Worm (Caenorhabditis elegans): ENCODE data around the gene ser-6.

The ser-6 gene

ce11 chrIV:2935194-2935593, 24.7 kb upstream of the ser-6 start:
- TF ChIP-seq rec-8 (tag; optimal IDR thresholded peaks at IDR 0.05): no peak
- TF ChIP-seq F57A8.1 (GFP tag; optimal IDR thresholded peaks at IDR 0.05): no peak
- TF ChIP-seq F10E7.11 (tag; optimal IDR thresholded peaks at IDR 0.05): no peak
- no peak for TF ChIP-seq attf-3 (GFP tag; conservative IDR thresholded peaks at IDR 0.05)
- TF ChIP-seq sdz-38 (tag; optimal IDR thresholded peaks at IDR 0.05): no peak
- no peak for TF ChIP-seq ccch-3 (GFP tag; optimal IDR thresholded peaks at IDR 0.05)
- no peak for TF ChIP-seq hmg-1.2 (GFP tag; IDR thresholded peaks at IDR 0.05)
- TF ChIP-seq lin-54 (GFP tag; optimal IDR thresholded peaks at IDR 0.05): no peak
- TF ChIP-seq ceh-79 (tag; optimal IDR thresholded peaks at IDR 0.05): no peak
- TF ChIP-seq dox-1 (GFP tag; IDR thresholded peaks at IDR 0.05): no peak
- TF ChIP-seq Y53F4B.3 (GFP tag; IDR thresholded peaks at IDR 0.05): no peak
- TF ChIP-seq attf-6 (GFP tag; IDR thresholded peaks at IDR 0.05): no peak
- TF ChIP-seq mxl-1 (tag; optimal IDR thresholded peaks at IDR 0.05): no peak

ce11 chrIV:2960242-2960641, 344 bp downstream of the ser-6 start:
- TF ChIP-seq egrh-3 (GFP tag; IDR thresholded peaks at IDR 0.05): peak; percentile 70; the same call in 1 of the 2 replicates
- no peak for TF ChIP-seq rpc-1 (optimal IDR thresholded peaks at IDR 0.05)
- peak; percentile 9 for TF ChIP-seq rpc-1 (tag; optimal IDR thresholded peaks at IDR 0.05)
- no peak for TF ChIP-seq D2030.7 (GFP tag; IDR thresholded peaks at IDR 0.05)

DNA sequence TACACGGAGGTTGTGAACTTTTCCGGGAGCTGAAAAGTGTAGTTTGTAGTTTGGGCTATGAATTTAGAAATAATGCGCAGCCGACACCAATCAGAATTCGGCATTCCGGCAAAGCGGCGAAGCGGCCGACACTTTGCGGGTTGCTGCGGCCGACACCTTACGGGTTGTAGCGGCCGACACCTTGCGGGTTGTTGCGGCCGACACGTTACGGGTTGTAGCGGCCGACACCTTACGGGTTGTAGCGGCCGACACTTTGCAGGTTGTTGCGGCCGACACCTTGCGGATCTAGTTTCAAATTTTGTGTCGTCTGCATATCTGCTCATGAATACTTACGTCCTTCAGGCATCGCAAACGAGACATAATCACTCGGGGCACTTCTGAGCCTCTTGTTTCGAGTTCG, 7.0 kb downstream of the ser-6 start:
- TF ChIP-seq nfya-1 (tag; optimal IDR thresholded peaks at IDR 0.05; ENCODE audit: borderline replicate concordance, insufficient read depth): no peak
- TF ChIP-seq nfyb-1 (GFP tag; IDR thresholded peaks at IDR 0.05): no peak
- no peak for TF ChIP-seq unc-130 (GFP tag; optimal IDR thresholded peaks at IDR 0.05)
- TF ChIP-seq madf-6 (GFP tag; IDR thresholded peaks at IDR 0.05): no peak
- no peak for TF ChIP-seq hrde-1 (tag; optimal IDR thresholded peaks at IDR 0.05; ENCODE audit: borderline replicate concordance)
- no peak for TF ChIP-seq Y56A3A.18 (GFP tag; IDR thresholded peaks at IDR 0.05)
- TF ChIP-seq sdz-38 (tag; optimal IDR thresholded peaks at IDR 0.05): no peak
- TF ChIP-seq him-1 (tag; optimal IDR thresholded peaks at IDR 0.05): no peak
- no peak for TF ChIP-seq mxl-1 (tag; optimal IDR thresholded peaks at IDR 0.05)
- no peak for TF ChIP-seq pbrm-1 (GFP tag; IDR thresholded peaks at IDR 0.05)
- TF ChIP-seq ceh-27 (GFP tag; optimal IDR thresholded peaks at IDR 0.05): no peak
- TF ChIP-seq snpc-4 (GFP tag; optimal IDR thresholded peaks at IDR 0.05): no peak
- TF ChIP-seq snpc-4 (tag; optimal IDR thresholded peaks at IDR 0.05): peak in 2 of 4 experiments; percentile 13 to 69
- TF ChIP-seq lag-1 (GFP tag; IDR thresholded peaks at IDR 0.05): no peak
- TF ChIP-seq somi-1 (GFP tag; optimal IDR thresholded peaks at IDR 0.05): no peak
- TF ChIP-seq nhr-179 (tag; optimal IDR thresholded peaks at IDR 0.05): no peak
- no peak for TF ChIP-seq ceh-40 (GFP tag; IDR thresholded peaks at IDR 0.05)
- 0 out of 2 replicates have a peak, but pooled peaks have one; percentile 60 for TF ChIP-seq ztf-28 (GFP tag; IDR thresholded peaks at IDR 0.05)
- no peak for TF ChIP-seq madf-10 (tag; optimal IDR thresholded peaks at IDR 0.05)
- TF ChIP-seq zfh-2 (GFP tag; conservative IDR thresholded peaks at IDR 0.05): peak; percentile 73; the same call in 1 of the 2 replicates
- no peak for TF ChIP-seq F55B11.4 (tag; optimal IDR thresholded peaks at IDR 0.05; ENCODE audit: borderline replicate concordance, insufficient read depth)

Data from whole organism, young adult.